Fruit fly (Drosophila melanogaster): ENCODE results near the gene Pdp1.

Pdp1 gene

dm6 chr3L:7867036-7867787 is at the start of gene Pdp1 (continued):
- TF ChIP-seq CG4424 (GFP tag; optimal IDR thresholded peaks at IDR 0.05) (peak; percentile 14), gce (GFP tag; IDR thresholded peaks at IDR 0.05) (peak; percentile 36; the same call in 1 of the 3 replicates), mld (GFP tag; IDR thresholded peaks at IDR 0.05; ENCODE audit: partially characterized antibody) (0 out of 3 replicates have a peak, but pooled peaks have one; percentile 28), BtbVII (GFP tag; optimal IDR thresholded peaks at IDR 0.05) (peak; percentile 22), CG42726 (GFP tag; IDR thresholded peaks at IDR 0.05; ENCODE audit: partially characterized antibody) (no peak; the same call in 1 of the 2 replicates), HLH3B (GFP tag; IDR thresholded peaks at IDR 0.05) (no peak), yki (optimal IDR thresholded peaks at IDR 0.05) (peak; percentile 60), CG14860 (GFP tag; IDR thresholded peaks at IDR 0.05; ENCODE audit: partially characterized antibody) (no peak), chif (GFP tag; optimal IDR thresholded peaks at IDR 0.05) (no peak), CG31441 (GFP tag; IDR thresholded peaks at IDR 0.05) (no peak), CG12236 (GFP tag; optimal IDR thresholded peaks at IDR 0.05) (no peak), CG11696 (GFP tag; IDR thresholded peaks at IDR 0.05) (no peak; the same call in 1 of the 2 replicates), CG30020 (tag; optimal IDR thresholded peaks at IDR 0.05) (no peak), NC2β (GFP tag; optimal IDR thresholded peaks at IDR 0.05) (no peak), Hmx (GFP tag; optimal IDR thresholded peaks at IDR 0.05) (no peak), CG2678 (tag; optimal IDR thresholded peaks at IDR 0.05) (peak; percentile 24), CG13775 (GFP tag; optimal IDR thresholded peaks at IDR 0.05) (no peak), seq (GFP tag; IDR thresholded peaks at IDR 0.05) (0 out of 2 replicates have a peak, but pooled peaks have one; percentile 21), Rx (GFP tag; IDR thresholded peaks at IDR 0.05) (no peak), CG11560 (tag; IDR thresholded peaks at IDR 0.05) (no peak), CG1602 (GFP tag; optimal IDR thresholded peaks at IDR 0.05) (no peak), dm (GFP tag; optimal IDR thresholded peaks at IDR 0.05) (peak; percentile 94), fd3F (GFP tag; optimal IDR thresholded peaks at IDR 0.05) (no peak), CG5953 (GFP tag; IDR thresholded peaks at IDR 0.05) (0 out of 2 replicates have a peak, but pooled peaks have one; percentile 18), Chrac-16 (GFP tag; optimal IDR thresholded peaks at IDR 0.05) (no peak), Hand (GFP tag; optimal IDR thresholded peaks at IDR 0.05) (no peak), Dref (GFP tag; IDR thresholded peaks at IDR 0.05) (peak; percentile 50), sr (GFP tag; IDR thresholded peaks at IDR 0.05) (peak; percentile 53; the same call in 2 of the 3 replicates), CG17912 (GFP tag; optimal IDR thresholded peaks at IDR 0.05) (no peak), corto (GFP tag; optimal IDR thresholded peaks at IDR 0.05) (no peak), sens-2 (GFP tag; IDR thresholded peaks at IDR 0.05) (no peak), CG8924 (tag; optimal IDR thresholded peaks at IDR 0.05) (peak; percentile 18), Ravus (GFP tag; IDR thresholded peaks at IDR 0.05) (no peak), CG7839 (tag; optimal IDR thresholded peaks at IDR 0.05) (peak; percentile 14), CG17568 (GFP tag; optimal IDR thresholded peaks at IDR 0.05) (peak; percentile 37), eyg (GFP tag; optimal IDR thresholded peaks at IDR 0.05) (peak; percentile 9), da (GFP tag; optimal IDR thresholded peaks at IDR 0.05) (no peak), Spps (tag; optimal IDR thresholded peaks at IDR 0.05) (no peak), Mes4 (GFP tag; optimal IDR thresholded peaks at IDR 0.05) (no peak), CG13296 (GFP tag; optimal IDR thresholded peaks at IDR 0.05) (peak; percentile 8), odd (GFP tag; optimal IDR thresholded peaks at IDR 0.05) (no peak), Doc3 (GFP tag; IDR thresholded peaks at IDR 0.05; ENCODE audit: partially characterized antibody) (no peak; the same call in 2 of the 3 replicates), CrebB (tag; optimal IDR thresholded peaks at IDR 0.05) (no peak), CG7786 (GFP tag; optimal IDR thresholded peaks at IDR 0.05) (no peak), CG12391 (tag; optimal IDR thresholded peaks at IDR 0.05) (no peak), Dll (GFP tag; IDR thresholded peaks at IDR 0.05; ENCODE audit: partially characterized antibody) (peak; percentile 66), salm (tag; optimal IDR thresholded peaks at IDR 0.05) (no peak), CG10979 (tag; optimal IDR thresholded peaks at IDR 0.05) (no peak), dpn (GFP tag; optimal IDR thresholded peaks at IDR 0.05) (no peak), bab2 (GFP tag; optimal IDR thresholded peaks at IDR 0.05) (no peak)
